Fruit fly (Drosophila melanogaster): ENCODE measurements around the gene CG5011.

Gene CG5011

dm6 chr2L:1177522-1177921, 22.9 kb upstream of the CG5011 start, which contains the start of gene CG4896 (continued):
- TF ChIP-seq pfk (GFP tag; optimal IDR thresholded peaks at IDR 0.05) (no peak), ken (GFP tag; IDR thresholded peaks at IDR 0.05) (no peak), B-H2 (GFP tag; optimal IDR thresholded peaks at IDR 0.05) (no peak), pb (GFP tag; optimal IDR thresholded peaks at IDR 0.05) (no peak), CG33213 (GFP tag; optimal IDR thresholded peaks at IDR 0.05) (peak; percentile 18), CG10321 (GFP tag; IDR thresholded peaks at IDR 0.05) (no peak), dmrt99B (tag; optimal IDR thresholded peaks at IDR 0.05) (no peak), Sry-β (GFP tag; optimal IDR thresholded peaks at IDR 0.05) (no peak), CG3281 (GFP tag; optimal IDR thresholded peaks at IDR 0.05) (no peak), CG10979 (tag; optimal IDR thresholded peaks at IDR 0.05) (no peak), CG7786 (GFP tag; optimal IDR thresholded peaks at IDR 0.05) (peak; percentile 4), eve (GFP tag; optimal IDR thresholded peaks at IDR 0.05) (no peak), CG10462 (GFP tag; optimal IDR thresholded peaks at IDR 0.05) (no peak), hbn (GFP tag; IDR thresholded peaks at IDR 0.05; ENCODE audit: partially characterized antibody) (peak; percentile 36; the same call in 1 of the 2 replicates), Hsf (GFP tag; optimal IDR thresholded peaks at IDR 0.05) (no peak), twi (tag; optimal IDR thresholded peaks at IDR 0.05) (no peak), CG32772 (GFP tag; IDR thresholded peaks at IDR 0.05) (no peak; the same call in 1 of the 2 replicates), BEAF-32 (GFP tag; optimal IDR thresholded peaks at IDR 0.05) (peak; percentile 66), al (GFP tag; IDR thresholded peaks at IDR 0.05) (no peak), Nf-YC (tag; optimal IDR thresholded peaks at IDR 0.05) (no peak), CG17912 (GFP tag; optimal IDR thresholded peaks at IDR 0.05) (no peak), insv (GFP tag; optimal IDR thresholded peaks at IDR 0.05) (no peak), CG18476 (GFP tag; optimal IDR thresholded peaks at IDR 0.05) (no peak), ranshi (GFP tag; IDR thresholded peaks at IDR 0.05) (no peak), ftz-f1 (GFP tag; optimal IDR thresholded peaks at IDR 0.05) (no peak), fd102C (GFP tag; optimal IDR thresholded peaks at IDR 0.05) (no peak), Elba2 (GFP tag; optimal IDR thresholded peaks at IDR 0.05) (no peak), CG2116 (GFP tag; optimal IDR thresholded peaks at IDR 0.05) (peak; percentile 57), CG13287 (GFP tag; IDR thresholded peaks at IDR 0.05; ENCODE audit: partially characterized antibody) (peak; percentile 76), CG5953 (GFP tag; IDR thresholded peaks at IDR 0.05) (no peak), CG8388 (GFP tag; optimal IDR thresholded peaks at IDR 0.05) (no peak), CG6683 (GFP tag; optimal IDR thresholded peaks at IDR 0.05) (no peak), B-H1 (GFP tag; IDR thresholded peaks at IDR 0.05) (no peak), repo (GFP tag; optimal IDR thresholded peaks at IDR 0.05) (no peak), CG10267 (tag; optimal IDR thresholded peaks at IDR 0.05) (peak; percentile 93), Atf3 (GFP tag; optimal IDR thresholded peaks at IDR 0.05) (no peak), Nf-YA (GFP tag; IDR thresholded peaks at IDR 0.05) (no peak), CG12391 (tag; optimal IDR thresholded peaks at IDR 0.05) (no peak), CG32532 (GFP tag; IDR thresholded peaks at IDR 0.05) (no peak), trh (GFP tag; optimal IDR thresholded peaks at IDR 0.05) (no peak), CG12071 (GFP tag; optimal IDR thresholded peaks at IDR 0.05) (no peak), H2.0 (GFP tag; IDR thresholded peaks at IDR 0.05) (no peak), vnd (GFP tag; IDR thresholded peaks at IDR 0.05; ENCODE audit: partially characterized antibody) (peak; percentile 38; the same call in 1 of the 3 replicates), CG13123 (GFP tag; optimal IDR thresholded peaks at IDR 0.05) (no peak), sima (GFP tag; optimal IDR thresholded peaks at IDR 0.05) (no peak), ac (GFP tag; optimal IDR thresholded peaks at IDR 0.05) (no peak), CG42726 (GFP tag; IDR thresholded peaks at IDR 0.05; ENCODE audit: partially characterized antibody) (no peak), vvl (GFP tag; IDR thresholded peaks at IDR 0.05) (peak; percentile 63), ci (GFP tag; IDR thresholded peaks at IDR 0.05) (peak; percentile 49; the same call in 1 of the 3 replicates), exex (tag; optimal IDR thresholded peaks at IDR 0.05) (no peak), Spps (tag; optimal IDR thresholded peaks at IDR 0.05) (no peak), CG12219 (GFP tag; optimal IDR thresholded peaks at IDR 0.05) (no peak)

Data from whole organism, embryonic.